Worm (Caenorhabditis elegans) whole organism, young adult: ENCODE measurements around the gene col-187.
A peak's percentile ranks its signal among the peaks of the same experiment; 100 is the strongest.

ENCODE experiments used
- F57C9.4 ChIP-seq: sonication (generic microtip); optimal IDR thresholded peaks from 2 replicates; lab custom pipeline; 2017; ENCODE audit warnings: mild to moderate bottlenecking, missing genetic modification characterization, missing compliant biosample characterization
- T07F8.4 ChIP-seq: sonication (generic microtip); optimal IDR thresholded peaks from 2 replicates; lab custom pipeline; 2016; ENCODE audit warnings: mild to moderate bottlenecking, missing genetic modification characterization, moderate library complexity, missing compliant biosample characterization
- ama-1 ChIP-seq, 3 experiments: fragments of 150-350 bp in 1 of 3; sonication (generic microtip) in 2 of 3; optimal IDR thresholded peaks; 2 replicates each; lab custom pipeline; 2014 to 2018; ENCODE audit warnings: missing biosample characterization in 2 of 3, missing genetic modification characterization in 2 of 3, missing genetic modification reagents in 2 of 3
- atf-7 ChIP-seq: sonication (generic microtip); optimal IDR thresholded peaks from 2 replicates; lab custom pipeline; 2017; ENCODE audit warnings: mild to moderate bottlenecking, missing genetic modification characterization, missing compliant biosample characterization
- athp-1 ChIP-seq: sonication (generic microtip); optimal IDR thresholded peaks from 2 replicates; lab custom pipeline; 2017; ENCODE audit warnings: mild to moderate bottlenecking, missing genetic modification characterization, missing compliant biosample characterization
- hmg-1.2 ChIP-seq: fragments of 200-800 bp; sonication (Bioruptor generic); IDR thresholded peaks from 2 replicates; pipeline ENCODE4 v1.3.6; 2022; ENCODE audit warnings: missing genetic modification reagents, missing genetic modification characterization, missing compliant biosample characterization
- let-526 ChIP-seq: fragments of 200-800 bp; sonication (Bioruptor generic); IDR thresholded peaks from 2 replicates; pipeline ENCODE4 v1.3.6; 2022; ENCODE audit warnings: missing genetic modification reagents, missing genetic modification characterization, missing compliant biosample characterization
- lin-26 ChIP-seq: fragments of 200-800 bp; sonication (Bioruptor generic); IDR thresholded peaks from 2 replicates; pipeline ENCODE4 v1.3.6; 2022; ENCODE audit warnings: missing genetic modification reagents, missing genetic modification characterization, missing compliant biosample characterization
- lin-35 ChIP-seq, 3 experiments: fragments of 150-350 bp in 2 of 3; sonication (generic microtip) in 1 of 3; optimal IDR thresholded peaks; 2 replicates each; lab custom pipeline; 2014 to 2018; ENCODE audit warnings: missing biosample characterization in 3 of 3, missing genetic modification characterization in 3 of 3, missing genetic modification reagents in 3 of 3
- sdz-38 ChIP-seq: sonication (generic microtip); optimal IDR thresholded peaks from 2 replicates; lab custom pipeline; 2016; ENCODE audit warnings: missing genotype, missing genetic modification characterization, missing compliant biosample characterization
- tbp1 ChIP-seq: fragments of 200-800 bp; sonication (Bioruptor generic); optimal IDR thresholded peaks from 2 replicates; lab custom pipeline; 2018; ENCODE audit warnings: mild to moderate bottlenecking, missing genetic modification characterization, missing compliant biosample characterization
- zfh-2 ChIP-seq: fragments of 200-800 bp; sonication (Bioruptor generic); conservative IDR thresholded peaks from 2 replicates; pipeline ENCODE4 v1.3.6; 2022; ENCODE audit warnings: missing genetic modification reagents, missing genetic modification characterization, missing compliant biosample characterization

DNA sequence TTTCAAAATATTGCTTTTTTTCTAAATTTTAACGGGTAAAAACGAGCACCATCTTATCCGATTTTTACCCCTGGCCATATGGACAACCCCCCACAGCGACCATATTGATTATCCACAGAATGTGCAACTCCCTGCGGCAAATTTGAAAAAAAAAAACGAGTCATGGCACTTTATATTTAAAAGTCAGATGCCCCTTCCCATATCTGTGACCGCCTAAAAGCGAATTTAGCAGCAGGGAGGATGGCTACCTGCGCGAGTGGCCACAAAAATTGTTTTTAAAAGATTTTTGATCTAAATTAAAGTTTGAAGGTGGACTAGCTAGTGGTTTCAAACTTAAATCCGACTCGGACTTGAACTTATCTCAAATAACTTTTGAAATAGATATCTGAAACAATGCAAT, 16.3 kb upstream of the col-187 start:
- TF ChIP-seq athp-1 (tag; lab: Kevin White, UChicago) (peak; percentile 56), F57C9.4 (peak; percentile 39), zfh-2 (GFP tag; lab: Robert Waterston, UW) (peak; percentile 90), tbp1 (GFP tag; lab: Kevin White, UChicago) (peak; percentile 78), sdz-38 (no peak), ama-1 (optimal IDR thresholded peaks at IDR 0.05; lab: Kevin White, UChicago) (no peak), ama-1 (GFP tag; optimal IDR thresholded peaks at IDR 0.05; lab: Kevin White, UChicago) (peak; percentile 82 to 88), atf-7 (tag; lab: Kevin White, UChicago) (peak; percentile 97), lin-35 (GFP tag; optimal IDR thresholded peaks at IDR 0.05; lab: Kevin White, UChicago) (peak in 2 of 3 experiments; percentile 72 to 98), T07F8.4 (tag; lab: Kevin White, UChicago) (peak; percentile 95), lin-26 (GFP tag; lab: Robert Waterston, UW) (no peak; the same call in 1 of the 2 replicates), let-526 (GFP tag; lab: Robert Waterston, UW) (peak; percentile 80; the same call in 1 of the 2 replicates), hmg-1.2 (GFP tag; lab: Robert Waterston, UW) (peak; percentile 84; the same call in 1 of the 2 replicates)
